Worm (Caenorhabditis elegans) whole organism, dauer: ENCODE measurements around the gene nfyc-1.

Experiments used
- unc-62 ChIP-seq: sonication (generic microtip); optimal IDR thresholded peaks from 2 replicates; lab custom pipeline; 2017; ENCODE audit warnings: missing biosample characterization, missing genetic modification reagents, missing genetic modification characterization

Gene nfyc-1

DNA sequence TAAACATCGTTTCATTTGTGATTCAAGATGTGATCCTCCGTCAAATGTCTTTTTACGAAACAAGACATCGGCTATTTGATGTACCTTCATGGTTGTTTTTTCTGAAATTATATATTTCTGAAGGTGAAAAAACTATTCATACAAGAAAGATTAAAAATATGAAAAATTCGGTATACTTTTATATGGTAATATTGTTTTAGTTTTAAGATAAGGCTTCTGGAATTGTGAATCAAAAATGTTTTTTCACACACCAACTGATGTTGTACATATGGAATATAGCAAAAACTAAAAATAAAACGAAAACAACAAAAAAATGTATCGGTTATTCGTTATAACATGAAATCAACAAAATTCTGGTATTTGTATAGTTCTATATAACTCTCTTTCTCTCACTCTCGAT is 6.5 kb upstream of the nfyc-1 start, which contains the start of gene F23F1.6:
TSS of gene F23F1.6 (minus strand) at position 101 of the 400 bp plus-strand sequence.
- no peak for TF ChIP-seq unc-62 (GFP tag; lab: Kevin White, UChicago)

DNA sequence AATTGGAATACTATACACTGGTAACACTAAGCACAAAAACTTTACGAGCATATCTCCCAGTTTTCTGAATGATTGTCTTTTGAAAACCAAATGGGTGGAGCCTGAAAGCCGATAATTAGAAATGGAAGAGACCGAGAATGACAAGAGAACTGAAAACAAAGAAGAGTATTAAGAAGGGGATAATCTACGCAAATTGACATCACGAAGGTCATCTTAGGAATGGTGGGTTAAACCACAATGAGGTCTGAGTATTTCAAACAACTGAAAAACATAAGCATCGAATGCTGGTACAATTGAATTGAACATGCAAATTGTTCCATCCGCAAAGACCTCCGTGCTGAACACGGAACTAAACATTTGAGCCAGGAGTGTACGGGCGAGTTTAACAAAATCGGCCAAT is 4.3 kb upstream of the nfyc-1 start, which contains the start of gene spp-24:
TSS of gene spp-24 (minus strand) at position 101 of the 400 bp plus-strand sequence.
- no peak for TF ChIP-seq unc-62 (GFP tag; lab: Kevin White, UChicago)

DNA sequence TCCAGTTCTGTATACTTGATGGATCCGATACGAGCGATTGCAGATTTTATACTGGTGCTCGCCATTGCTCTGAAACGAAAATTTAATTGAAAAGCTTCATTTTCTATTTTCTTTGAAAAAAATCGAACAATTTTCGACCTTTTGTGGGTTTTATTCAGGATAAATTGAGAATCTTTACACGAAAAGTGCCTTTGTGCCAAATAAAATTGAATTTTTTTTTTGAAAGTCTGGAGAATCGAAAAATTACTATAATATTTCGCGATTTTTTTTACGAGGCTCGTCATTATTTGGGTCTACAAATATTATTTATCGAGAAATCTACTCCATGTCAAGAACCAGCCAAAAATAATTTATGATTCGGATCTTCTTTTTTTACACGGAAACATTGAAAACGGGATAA is 1.8 kb upstream of the nfyc-1 start, which contains the start of gene F23F1.10:
TSS of gene F23F1.10 (minus strand) at position 69 of the 400 bp plus-strand sequence.
- TF ChIP-seq unc-62 (GFP tag; lab: Kevin White, UChicago) = no peak

ce11 chrII:44740-45139 is 1.0 kb downstream of the nfyc-1 start, which contains the start of gene rpoa-49:
Gene rpoa-49, plus strand, starts transcription at chrII:45040.
- no peak for TF ChIP-seq unc-62 (GFP tag; lab: Kevin White, UChicago)

DNA sequence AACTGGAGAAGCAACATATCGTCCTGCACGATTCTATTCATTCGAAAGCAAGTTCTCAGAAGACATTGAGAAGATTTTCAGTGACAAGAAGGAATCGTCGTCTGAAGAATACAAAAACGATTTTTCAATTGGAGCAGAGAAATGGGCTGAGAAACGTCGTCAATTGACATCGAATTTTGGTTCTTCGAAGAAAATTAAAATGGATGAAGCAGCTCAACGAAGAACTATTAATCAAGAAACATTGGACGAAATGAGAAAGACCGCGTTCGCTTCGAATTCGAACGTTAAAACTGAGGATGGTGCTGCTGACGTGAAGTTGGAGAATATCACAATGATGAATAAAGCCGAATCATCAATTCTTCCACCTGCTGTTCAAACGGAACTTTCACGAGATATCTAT is 2.4 kb downstream of the nfyc-1 start, which contains the start of gene rpt-4:
TSS of gene rpt-4 (minus strand) at position 101 of the 400 bp plus-strand sequence.
- no peak for TF ChIP-seq unc-62 (GFP tag; lab: Kevin White, UChicago)

- no peak for TF ChIP-seq unc-62 (GFP tag; lab: Kevin White, UChicago)
These were observed 3.6 kb downstream of the nfyc-1 start, which contains the start of gene C23H3.5 for ce11 chrII:47280-47679. Gene C23H3.5, plus strand, starts transcription at chrII:47580.

ce11 chrII:50862-51261 is 7.2 kb downstream of the nfyc-1 start:
- TF ChIP-seq unc-62 (GFP tag; lab: Kevin White, UChicago) = no peak

- TF ChIP-seq unc-62 (GFP tag; lab: Kevin White, UChicago) = no peak
These were observed 7.6 kb downstream of the nfyc-1 start, which contains the start of gene sptl-1 for ce11 chrII:51352-51751. Gene sptl-1, plus strand, starts transcription at chrII:51652.

- TF ChIP-seq unc-62 (GFP tag; lab: Kevin White, UChicago) = no peak
These were observed 11.5 kb downstream of the nfyc-1 start, which contains the start of gene tre-5 for ce11 chrII:55204-55603. Gene tre-5, minus strand, starts transcription at chrII:55304.

DNA sequence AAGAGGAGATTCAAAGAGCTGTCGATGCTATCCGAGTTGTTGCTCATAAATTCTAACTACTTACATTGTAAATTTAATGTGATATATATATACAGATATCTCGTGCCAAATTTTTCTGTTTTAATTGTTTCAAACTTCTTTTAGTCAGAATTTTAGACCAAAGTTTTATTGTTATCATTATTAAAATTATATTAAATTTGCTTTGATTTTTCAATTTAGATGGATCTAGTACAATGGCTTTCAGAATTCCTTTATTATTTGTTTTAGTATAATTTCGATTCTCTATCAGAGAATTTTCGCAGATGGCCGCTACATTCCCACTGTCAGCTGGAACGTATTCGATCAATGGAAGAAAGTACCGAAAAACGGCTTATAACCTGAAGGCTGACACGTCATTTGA is 13.7 kb downstream of the nfyc-1 start, which contains the start of gene ascc-1:
TSS of gene ascc-1 (plus strand) at position 301 of the 400 bp plus-strand sequence.
- no peak for TF ChIP-seq unc-62 (GFP tag; lab: Kevin White, UChicago)

ce11 chrII:57873-58272 is 14.2 kb downstream of the nfyc-1 start:
- no peak for TF ChIP-seq unc-62 (GFP tag; lab: Kevin White, UChicago)

- TF ChIP-seq unc-62 (GFP tag; lab: Kevin White, UChicago) = no peak
These were observed 16.3 kb downstream of the nfyc-1 start for ce11 chrII:60049-60448.

DNA sequence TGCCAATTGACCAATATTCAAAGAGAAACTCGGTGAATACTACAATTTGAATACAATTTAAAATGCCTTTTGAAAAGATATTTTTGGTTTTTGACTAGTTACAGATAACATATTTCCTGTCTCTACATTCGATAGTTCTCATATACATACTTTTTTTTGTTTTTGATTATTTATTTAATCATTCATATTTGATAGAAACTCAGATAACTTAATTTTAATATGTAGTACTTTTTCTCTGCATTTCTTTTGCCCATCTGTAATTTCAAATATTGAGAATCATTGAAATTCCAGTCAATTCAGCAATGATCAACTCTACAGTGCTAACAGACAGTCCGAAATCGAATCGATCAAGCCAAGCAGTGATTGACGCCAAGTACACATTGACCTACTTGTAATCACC is 17.3 kb downstream of the nfyc-1 start, which contains the start of gene C23H3.2:
TSS of gene C23H3.2 (plus strand) at position 301 of the 400 bp plus-strand sequence.
- no peak for TF ChIP-seq unc-62 (GFP tag; lab: Kevin White, UChicago)

ce11 chrII:65484-65883 is 21.8 kb downstream of the nfyc-1 start:
- TF ChIP-seq unc-62 (GFP tag; lab: Kevin White, UChicago) = no peak

DNA sequence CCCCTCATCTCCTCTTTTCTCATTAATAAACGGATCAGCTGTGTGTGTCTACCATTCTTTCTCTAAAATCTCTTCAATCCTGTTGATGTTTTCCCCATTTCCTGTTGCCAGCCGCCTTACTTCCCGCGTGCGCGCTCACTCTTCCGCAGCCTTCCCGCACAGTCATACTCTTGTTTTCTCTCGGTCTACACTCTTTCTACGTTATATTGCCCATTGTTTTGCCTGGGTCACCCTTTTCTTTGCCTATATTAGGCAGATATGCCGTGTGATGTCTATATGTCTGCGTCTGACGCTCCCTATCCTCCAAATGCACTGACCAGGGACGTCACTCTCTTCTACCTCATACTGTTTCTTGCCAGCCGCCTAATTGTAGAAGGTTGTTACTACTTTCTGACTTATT is 22.6 kb downstream of the nfyc-1 start:
- no peak for TF ChIP-seq unc-62 (GFP tag; lab: Kevin White, UChicago)

DNA sequence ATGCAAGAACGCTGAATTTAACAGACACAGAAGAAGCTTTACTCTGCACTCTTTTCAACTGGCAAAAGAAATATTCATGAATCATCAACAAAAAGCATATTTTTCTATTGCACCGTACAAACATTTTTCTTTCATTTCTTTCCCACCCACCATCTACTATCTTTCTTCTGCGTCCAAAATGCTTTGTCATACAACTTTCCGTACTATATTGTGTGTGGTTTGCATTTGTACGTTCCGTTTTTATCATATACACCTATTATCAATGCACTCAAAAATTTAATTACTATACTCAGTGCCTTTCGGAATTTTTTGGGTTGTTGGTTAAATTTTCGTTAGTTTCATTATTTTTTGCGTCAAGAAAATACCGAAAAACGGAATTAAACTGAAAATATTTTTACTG is 24.0 kb downstream of the nfyc-1 start:
- no peak for TF ChIP-seq unc-62 (GFP tag; lab: Kevin White, UChicago)

DNA sequence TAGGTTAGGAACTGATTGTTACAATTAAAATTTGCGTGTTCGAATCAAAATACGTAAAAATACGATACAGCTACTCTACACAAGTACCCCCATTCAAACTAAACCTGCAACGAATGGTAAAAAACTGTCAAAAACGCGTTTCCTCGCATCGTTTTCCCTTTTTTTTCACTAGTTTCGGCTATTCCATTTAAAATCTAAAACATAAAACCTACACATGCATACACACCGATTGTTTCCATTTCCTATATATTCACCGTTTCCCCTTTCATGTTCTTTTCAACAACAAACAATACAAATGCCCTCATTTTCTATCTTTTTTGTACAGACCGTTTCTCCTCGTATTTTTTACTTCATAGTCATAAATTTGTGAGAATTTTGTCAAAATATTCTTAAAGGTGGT is 25.1 kb downstream of the nfyc-1 start:
- no peak for TF ChIP-seq unc-62 (GFP tag; lab: Kevin White, UChicago)
